Worm (Caenorhabditis elegans): Measurements from ENCODE around the gene dod-19.

DNA sequence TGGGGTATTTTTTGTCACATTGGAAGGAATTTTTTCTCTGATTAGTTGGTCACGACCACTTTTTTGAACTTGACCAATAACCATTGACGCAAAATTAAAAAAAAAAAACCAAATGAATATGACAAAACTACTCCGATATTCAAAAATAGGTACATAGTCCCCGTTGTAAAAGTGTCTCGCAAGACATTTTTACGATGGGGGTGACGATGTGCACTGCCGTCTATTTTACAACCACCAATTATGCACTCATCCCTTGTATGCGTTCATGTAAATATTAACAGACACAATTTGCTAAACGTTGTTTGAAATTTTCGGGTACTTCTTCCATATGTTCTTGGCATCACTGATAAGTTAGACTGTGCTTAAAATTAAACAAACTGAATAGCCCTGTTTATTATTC, 14.8 kb downstream of the dod-19 start, which contains the start of gene scl-27:
- TF ChIP-seq dao-5 (tag; optimal IDR thresholded peaks at IDR 0.05): no peak
- TF ChIP-seq W03F9.2 (tag; optimal IDR thresholded peaks at IDR 0.05): no peak
